Worm (Caenorhabditis elegans) whole organism, mixed stage, embryonic: ENCODE measurements around the gene F49E2.5.

ENCODE experiments used
- blmp-1 ChIP-seq: fragments of 150-350 bp; optimal IDR thresholded peaks from 2 replicates; lab custom pipeline; 2014; ENCODE audit warnings: missing biosample characterization, missing genetic modification characterization
- ceh-39 ChIP-seq: fragments of 150-350 bp; optimal IDR thresholded peaks from 2 replicates; lab custom pipeline; 2014; ENCODE audit warnings: missing biosample characterization, missing genetic modification characterization
- elt-3 ChIP-seq: fragments of 150-350 bp; optimal IDR thresholded peaks from 2 replicates; lab custom pipeline; 2014; ENCODE audit warnings: missing biosample characterization, missing genetic modification characterization
- ham-2 ChIP-seq: fragments of 200-800 bp; sonication (Bioruptor generic); optimal IDR thresholded peaks from 2 replicates; lab custom pipeline; 2018; ENCODE audit warnings: mild to moderate bottlenecking, missing genetic modification characterization, missing compliant biosample characterization
- lin-13 ChIP-seq: fragments of 150-350 bp; optimal IDR thresholded peaks from 2 replicates; lab custom pipeline; 2014; ENCODE audit warnings: missing biosample characterization, missing genetic modification characterization
- mls-2 ChIP-seq: sonication (generic microtip); optimal IDR thresholded peaks from 2 replicates; lab custom pipeline; 2016; ENCODE audit warnings: mild to moderate bottlenecking, missing genetic modification characterization, moderate library complexity, missing compliant biosample characterization
- nhr-12 ChIP-seq: fragments of 150-350 bp; optimal IDR thresholded peaks from 2 replicates; lab custom pipeline; 2014; ENCODE audit warnings: missing biosample characterization, missing genetic modification characterization
- nhr-28 ChIP-seq: fragments of 150-350 bp; optimal IDR thresholded peaks from 2 replicates; lab custom pipeline; 2014; ENCODE audit warnings: missing biosample characterization, missing genetic modification characterization
- pha-4 ChIP-seq: fragments of 150-350 bp; optimal IDR thresholded peaks from 2 replicates; lab custom pipeline; 2018; ENCODE audit warnings: missing biosample characterization, missing genetic modification reagents, missing genetic modification characterization
- sem-2 ChIP-seq: fragments of 200-800 bp; sonication (Bioruptor generic); optimal IDR thresholded peaks from 2 replicates; lab custom pipeline; 2018; ENCODE audit warnings: mild to moderate bottlenecking, missing genetic modification characterization, missing compliant biosample characterization
- snpc-4 ChIP-seq: fragments of 150-350 bp; optimal IDR thresholded peaks from 2 replicates; lab custom pipeline; 2014; ENCODE audit warnings: missing biosample characterization, missing genetic modification characterization
- unc-39 ChIP-seq: fragments of 150-350 bp; optimal IDR thresholded peaks from 2 replicates; lab custom pipeline; 2014; ENCODE audit warnings: missing biosample characterization, missing genetic modification characterization

- TF ChIP-seq lin-13, result no peak
- TF ChIP-seq ceh-39 (tag; lab: Kevin White, UChicago), result no peak
- TF ChIP-seq nhr-28 (tag; lab: Kevin White, UChicago), result no peak
- TF ChIP-seq ham-2 (GFP tag; lab: Kevin White, UChicago), result no peak
- no peak for TF ChIP-seq unc-39 (tag; lab: Kevin White, UChicago)
- no peak for TF ChIP-seq blmp-1 (tag; lab: Kevin White, UChicago)
- TF ChIP-seq nhr-12, result no peak
- TF ChIP-seq mls-2 (tag; lab: Kevin White, UChicago), result no peak
- TF ChIP-seq snpc-4 (tag; lab: Kevin White, UChicago), result no peak
- no peak for TF ChIP-seq sem-2
- TF ChIP-seq elt-3 (tag; lab: Kevin White, UChicago), result no peak
- TF ChIP-seq pha-4 (tag; lab: Kevin White, UChicago), result no peak
Measured at ce11 chrX:9549657-9550369, 6.4 kb downstream of the F49E2.5 start.
